ENCODE assay signal across 5 fruit fly cellular contexts in the genomic region with DNA sequence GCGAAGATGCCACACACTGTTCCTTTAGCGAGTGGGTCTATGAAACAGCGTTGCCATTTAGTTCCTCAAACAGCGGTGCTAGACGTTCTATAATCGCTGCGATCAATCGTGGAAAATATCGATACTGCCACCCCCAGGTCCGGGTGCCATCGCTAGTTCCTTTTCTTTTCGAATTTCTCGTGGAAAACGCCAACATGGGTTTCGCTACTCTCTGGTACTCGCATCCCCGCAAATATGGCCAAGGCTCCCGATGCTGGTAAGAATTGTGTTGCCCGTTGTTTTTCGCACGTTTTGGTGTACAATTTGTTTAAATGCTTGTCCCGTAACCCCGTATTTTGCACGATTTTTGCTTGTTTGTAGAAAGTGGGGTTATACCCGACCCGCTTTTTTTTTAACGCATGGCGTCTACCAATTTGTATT.
TF ChIP-seq lines count a peak whose summit lies in the region.

A gene (plus strand): TSS at position 102 of the 420 bp plus-strand sequence.

TF ChIP-seq in whole organism, adult, 20 proteins besides CTCF, POLR2A, EP300 and RAD21 (continued from another document):
- TF ChIP-seq ovo (GFP tag; optimal IDR thresholded peaks at IDR 0.05; lab: Kevin White, UChicago) (peak; percentile 73), Mnt (GFP tag; optimal IDR thresholded peaks at IDR 0.05; lab: Kevin White, UChicago) (peak; percentile 90), cnc (optimal IDR thresholded peaks at IDR 0.05; lab: Kevin White, UChicago) (no peak)

TF ChIP-seq in whole organism, embryonic, 481 proteins besides CTCF, POLR2A, EP300 and RAD21 (continued from another document and continues in another):
- TF ChIP-seq CG8359 (GFP tag; optimal IDR thresholded peaks at IDR 0.05; lab: Kevin White, UChicago; ENCODE audit: borderline replicate concordance) (no peak), Dll (GFP tag; IDR thresholded peaks at IDR 0.05; lab: Robert Waterston, UW; ENCODE audit: partially characterized antibody) (peak; percentile 91), CG3838 (GFP tag; optimal IDR thresholded peaks at IDR 0.05; lab: Kevin White, UChicago) (no peak), CG12942 (GFP tag; optimal IDR thresholded peaks at IDR 0.05; lab: Kevin White, UChicago) (peak; percentile 78), CG7928 (GFP tag; optimal IDR thresholded peaks at IDR 0.05; lab: Kevin White, UChicago) (peak; percentile 74), tll (GFP tag; optimal IDR thresholded peaks at IDR 0.05; lab: Kevin White, UChicago) (no peak), fd3F (GFP tag; optimal IDR thresholded peaks at IDR 0.05; lab: Kevin White, UChicago) (peak; percentile 55), CG18764 (GFP tag; optimal IDR thresholded peaks at IDR 0.05; lab: Kevin White, UChicago) (peak; percentile 76), MTF-1 (GFP tag; optimal IDR thresholded peaks at IDR 0.05; lab: Kevin White, UChicago; ENCODE audit: borderline replicate concordance) (peak; percentile 79), gcm (GFP tag; optimal IDR thresholded peaks at IDR 0.05; lab: Kevin White, UChicago) (peak; percentile 74), Ptx1 (GFP tag; IDR thresholded peaks at IDR 0.05; lab: Robert Waterston, UW) (peak; percentile 79), bbx (GFP tag; IDR thresholded peaks at IDR 0.05; lab: Robert Waterston, UW; ENCODE audit: partially characterized antibody) (peak; percentile 95), Gug (GFP tag; IDR thresholded peaks at IDR 0.05; lab: Robert Waterston, UW) (peak; percentile 87), Sin3A (optimal IDR thresholded peaks at IDR 0.05; lab: Kevin White, UChicago) (peak; percentile 87), Mrtf (GFP tag; IDR thresholded peaks at IDR 0.05; lab: Robert Waterston, UW) (peak; percentile 71), CG3407 (GFP tag; optimal IDR thresholded peaks at IDR 0.05; lab: Kevin White, UChicago) (peak; percentile 48), Ravus (GFP tag; IDR thresholded peaks at IDR 0.05; lab: Robert Waterston, UW) (no peak), amos (GFP tag; IDR thresholded peaks at IDR 0.05; lab: Robert Waterston, UW; ENCODE audit: partially characterized antibody) (peak; percentile 99), CG8290 (GFP tag; optimal IDR thresholded peaks at IDR 0.05; lab: Kevin White, UChicago) (peak; percentile 73), CG8290 (tag; optimal IDR thresholded peaks at IDR 0.05; lab: Kevin White, UChicago) (peak; percentile 31 to 95), CG1792 (GFP tag; optimal IDR thresholded peaks at IDR 0.05; lab: Kevin White, UChicago) (peak; percentile 81), Side (GFP tag; optimal IDR thresholded peaks at IDR 0.05; lab: Kevin White, UChicago) (peak; percentile 86), oc (tag; optimal IDR thresholded peaks at IDR 0.05; lab: Kevin White, UChicago) (peak; percentile 63), Fer3 (tag; optimal IDR thresholded peaks at IDR 0.05; lab: Kevin White, UChicago) (peak; percentile 71), CoRest (tag; optimal IDR thresholded peaks at IDR 0.05; lab: Kevin White, UChicago) (peak; percentile 63), grau (tag; optimal IDR thresholded peaks at IDR 0.05; lab: Kevin White, UChicago) (peak; percentile 76), CG8478 (optimal IDR thresholded peaks at IDR 0.05; lab: Kevin White, UChicago) (no peak), CG8924 (tag; optimal IDR thresholded peaks at IDR 0.05; lab: Kevin White, UChicago) (peak; percentile 58), sug (tag; optimal IDR thresholded peaks at IDR 0.05; lab: Kevin White, UChicago) (peak; percentile 89)

TF ChIP-seq in whole organism, prepupa, 60 proteins besides CTCF, POLR2A, EP300 and RAD21 (continued from another document and continues in another):
- TF ChIP-seq CG10631 (GFP tag; optimal IDR thresholded peaks at IDR 0.05; lab: Kevin White, UChicago) (peak; percentile 36), pdm3 (GFP tag; optimal IDR thresholded peaks at IDR 0.05; lab: Kevin White, UChicago) (peak; percentile 55), CG6792 (GFP tag; optimal IDR thresholded peaks at IDR 0.05; lab: Kevin White, UChicago) (peak; percentile 38), CG11762 (GFP tag; optimal IDR thresholded peaks at IDR 0.05; lab: Kevin White, UChicago; ENCODE audit: insufficient read depth) (no peak), topi (GFP tag; optimal IDR thresholded peaks at IDR 0.05; lab: Kevin White, UChicago) (peak; percentile 76), cyc (GFP tag; optimal IDR thresholded peaks at IDR 0.05; lab: Kevin White, UChicago) (peak; percentile 73), CG32006 (GFP tag; optimal IDR thresholded peaks at IDR 0.05; lab: Kevin White, UChicago) (no peak), CG11294 (GFP tag; IDR thresholded peaks at IDR 0.05; lab: Robert Waterston, UW) (no peak), ss (GFP tag; optimal IDR thresholded peaks at IDR 0.05; lab: Kevin White, UChicago) (peak; percentile 38 to 71), CG3919 (GFP tag; optimal IDR thresholded peaks at IDR 0.05; lab: Kevin White, UChicago) (peak; percentile 73), CG9139 (GFP tag; optimal IDR thresholded peaks at IDR 0.05; lab: Kevin White, UChicago) (peak; percentile 34), CG31627 (GFP tag; optimal IDR thresholded peaks at IDR 0.05; lab: Kevin White, UChicago) (peak; percentile 76), Eip75B (GFP tag; optimal IDR thresholded peaks at IDR 0.05; lab: Kevin White, UChicago) (peak; percentile 57), OdsH (GFP tag; optimal IDR thresholded peaks at IDR 0.05; lab: Kevin White, UChicago) (peak; percentile 51), salr (GFP tag; optimal IDR thresholded peaks at IDR 0.05; lab: Kevin White, UChicago) (peak in 1 of 2 experiments; percentile 58), CG11902 (GFP tag; optimal IDR thresholded peaks at IDR 0.05; lab: Kevin White, UChicago) (peak; percentile 26), Gug (GFP tag; IDR thresholded peaks at IDR 0.05; lab: Robert Waterston, UW) (no peak), Blimp-1 (GFP tag; optimal IDR thresholded peaks at IDR 0.05; lab: Kevin White, UChicago) (peak; percentile 39), fd59A (GFP tag; optimal IDR thresholded peaks at IDR 0.05; lab: Kevin White, UChicago) (no peak), CG10669 (GFP tag; optimal IDR thresholded peaks at IDR 0.05; lab: Kevin White, UChicago) (peak; percentile 10), dsx (GFP tag; optimal IDR thresholded peaks at IDR 0.05; lab: Kevin White, UChicago; ENCODE audit: poor library complexity, severe bottlenecking) (peak; percentile 5), acj6 (GFP tag; optimal IDR thresholded peaks at IDR 0.05; lab: Kevin White, UChicago) (peak; percentile 55), CG8119 (GFP tag; IDR thresholded peaks at IDR 0.05; lab: Robert Waterston, UW) (no peak), CG8319 (GFP tag; optimal IDR thresholded peaks at IDR 0.05; lab: Kevin White, UChicago) (no peak), net (GFP tag; optimal IDR thresholded peaks at IDR 0.05; lab: Kevin White, UChicago) (peak; percentile 34), Sox14 (GFP tag; optimal IDR thresholded peaks at IDR 0.05; lab: Kevin White, UChicago) (peak; percentile 62), CG16779 (tag; optimal IDR thresholded peaks at IDR 0.05; lab: Kevin White, UChicago) (no peak), Hr38 (GFP tag; optimal IDR thresholded peaks at IDR 0.05; lab: Kevin White, UChicago) (peak; percentile 4), CG6854 (GFP tag; optimal IDR thresholded peaks at IDR 0.05; lab: Kevin White, UChicago) (peak; percentile 74), Ets96B (tag; optimal IDR thresholded peaks at IDR 0.05; lab: Kevin White, UChicago) (no peak), CG6163 (GFP tag; IDR thresholded peaks at IDR 0.05; lab: Robert Waterston, UW) (peak; percentile 53; the same call in 2 of the 3 replicates), CG15336 (GFP tag; IDR thresholded peaks at IDR 0.05; lab: Robert Waterston, UW) (no peak)

TF ChIP-seq in whole organism, pupa, 21 proteins besides CTCF, POLR2A, EP300 and RAD21 (continued from another document):
- peak; percentile 41 for TF ChIP-seq CG8159 (tag; optimal IDR thresholded peaks at IDR 0.05; lab: Kevin White, UChicago)
- peak; percentile 78; the same call in 2 of the 3 replicates for TF ChIP-seq CG4496 (GFP tag; IDR thresholded peaks at IDR 0.05; lab: Robert Waterston, UW)

TF ChIP-seq in whole organism, wandering third instar larva, 38 proteins besides CTCF, POLR2A, EP300 and RAD21 (continued from another document):
- TF ChIP-seq woc (GFP tag; optimal IDR thresholded peaks at IDR 0.05; lab: Kevin White, UChicago): no peak
- TF ChIP-seq dsf (GFP tag; optimal IDR thresholded peaks at IDR 0.05; lab: Kevin White, UChicago; ENCODE audit: borderline replicate concordance): peak; percentile 48
- peak; percentile 28 for TF ChIP-seq Dif (GFP tag; optimal IDR thresholded peaks at IDR 0.05; lab: Kevin White, UChicago; ENCODE audit: partially characterized antibody)
- peak; percentile 68 for TF ChIP-seq psq (GFP tag; optimal IDR thresholded peaks at IDR 0.05; lab: Kevin White, UChicago)
- peak; percentile 74 for TF ChIP-seq dmrt93B (GFP tag; optimal IDR thresholded peaks at IDR 0.05; lab: Kevin White, UChicago)
- no peak for TF ChIP-seq CrebA (GFP tag; optimal IDR thresholded peaks at IDR 0.05; lab: Kevin White, UChicago; ENCODE audit: borderline replicate concordance)
- TF ChIP-seq ey (GFP tag; optimal IDR thresholded peaks at IDR 0.05; lab: Kevin White, UChicago): peak; percentile 77
- TF ChIP-seq brk (GFP tag; optimal IDR thresholded peaks at IDR 0.05; lab: Kevin White, UChicago): no peak
- TF ChIP-seq Jra (GFP tag; optimal IDR thresholded peaks at IDR 0.05; lab: Kevin White, UChicago): peak; percentile 67
- TF ChIP-seq jim (GFP tag; optimal IDR thresholded peaks at IDR 0.05; lab: Kevin White, UChicago): peak; percentile 92
- peak in 1 of 2 experiments; percentile 91 for TF ChIP-seq foxo (GFP tag; optimal IDR thresholded peaks at IDR 0.05; lab: Kevin White, UChicago)
- no peak for TF ChIP-seq Rel (GFP tag; optimal IDR thresholded peaks at IDR 0.05; lab: Kevin White, UChicago)
- TF ChIP-seq Rel (tag; optimal IDR thresholded peaks at IDR 0.05; lab: Kevin White, UChicago): peak; percentile 69
- TF ChIP-seq Hnf4 (GFP tag; optimal IDR thresholded peaks at IDR 0.05; lab: Kevin White, UChicago): peak; percentile 84
- no peak for TF ChIP-seq N (GFP tag; optimal IDR thresholded peaks at IDR 0.05; lab: Kevin White, UChicago)
- TF ChIP-seq OdsH (GFP tag; optimal IDR thresholded peaks at IDR 0.05; lab: Kevin White, UChicago): peak; percentile 73
- TF ChIP-seq Dfd (GFP tag; optimal IDR thresholded peaks at IDR 0.05; lab: Kevin White, UChicago): no peak
